Fruit fly (Drosophila melanogaster) whole organism, embryonic: ENCODE results near the gene mRpL4.
A peak's percentile ranks its signal among the peaks of the same experiment; 100 is the strongest.

ENCODE experiments used
- Blimp-1 ChIP-seq: fragments of 200-800 bp; sonication (Bioruptor generic); optimal IDR thresholded peaks from 3 replicates; lab custom pipeline; 2018; ENCODE audit warnings: missing biosample characterization, missing genetic modification characterization, mild to moderate bottlenecking, moderate library complexity, missing genetic modification reagents
- CG10147 ChIP-seq: fragments of 200-800 bp; sonication (Bioruptor generic); optimal IDR thresholded peaks from 2 replicates; lab custom pipeline; 2019; ENCODE audit warnings: missing biosample characterization, mild to moderate bottlenecking, missing genetic modification characterization, moderate library complexity
- CG10654 ChIP-seq: fragments of 200-800 bp; sonication (Bioruptor generic); optimal IDR thresholded peaks from 2 replicates; lab custom pipeline; 2016; ENCODE audit warnings: missing biosample characterization, missing genetic modification characterization
- CG11398 ChIP-seq: fragments of 200-800 bp; sonication (Bioruptor generic); optimal IDR thresholded peaks from 2 replicates; lab custom pipeline; 2016; ENCODE audit warnings: missing biosample characterization, missing genetic modification characterization
- CG11695 ChIP-seq: fragments of 200-800 bp; sonication (Bioruptor generic); IDR thresholded peaks from 3 replicates; pipeline ENCODE4 v1.3.6; 2022; ENCODE audit warnings: missing biosample characterization, missing genetic modification characterization
- CG12299 ChIP-seq: fragments of 200-800 bp; sonication (Bioruptor generic); optimal IDR thresholded peaks from 2 replicates; lab custom pipeline; 2018; ENCODE audit warnings: missing biosample characterization, mild to moderate bottlenecking, missing genetic modification characterization
- CG12659 ChIP-seq: fragments of 200-800 bp; sonication (Bioruptor generic); optimal IDR thresholded peaks from 3 replicates; lab custom pipeline; 2017; ENCODE audit warnings: mild to moderate bottlenecking, missing biosample characterization, missing genetic modification reagents, missing genetic modification characterization
- CG13894 ChIP-seq: fragments of 200-800 bp; sonication (Bioruptor generic); optimal IDR thresholded peaks from 3 replicates; lab custom pipeline; 2018; ENCODE audit warnings: missing biosample characterization, mild to moderate bottlenecking, missing genetic modification characterization, moderate library complexity
- CG17328 ChIP-seq: fragments of 200-800 bp; sonication (Bioruptor generic); IDR thresholded peaks from 2 replicates; pipeline ENCODE4 v1.3.6; 2022; ENCODE audit warnings: missing biosample characterization, missing genetic modification characterization
- CG17359 ChIP-seq: fragments of 200-800 bp; sonication (Bioruptor generic); optimal IDR thresholded peaks from 3 replicates; lab custom pipeline; 2018; ENCODE audit warnings: missing biosample characterization, mild to moderate bottlenecking, missing genetic modification characterization, moderate library complexity
- CG2129 ChIP-seq: fragments of 200-800 bp; sonication (Bioruptor generic); IDR thresholded peaks from 2 replicates; pipeline ENCODE4 v1.3.6; 2022; ENCODE audit warnings: missing biosample characterization, missing genetic modification characterization; ENCODE audit not compliant: partially characterized antibody
- CG30431 ChIP-seq: fragments of 200-800 bp; sonication (Bioruptor generic); optimal IDR thresholded peaks from 2 replicates; lab custom pipeline; 2017; ENCODE audit warnings: missing biosample characterization, missing genetic modification characterization
- CG31224 ChIP-seq: fragments of 200-800 bp; sonication (Bioruptor generic); IDR thresholded peaks from 2 replicates; pipeline ENCODE4 v1.3.6; 2022; ENCODE audit warnings: missing biosample characterization, missing genetic modification characterization
- CG4424 ChIP-seq: fragments of 200-800 bp; sonication (Bioruptor generic); optimal IDR thresholded peaks from 3 replicates; lab custom pipeline; 2016; ENCODE audit warnings: missing biosample characterization, missing genetic modification characterization
- CG6175 ChIP-seq: fragments of 200-800 bp; sonication (Bioruptor generic); IDR thresholded peaks from 3 replicates; pipeline ENCODE4 v1.3.6; 2022; ENCODE audit warnings: missing biosample characterization, missing genetic modification characterization
- CG6683 ChIP-seq: fragments of 200-800 bp; sonication (Bioruptor generic); optimal IDR thresholded peaks from 2 replicates; lab custom pipeline; 2017; ENCODE audit warnings: missing biosample characterization, mild to moderate bottlenecking, missing genetic modification characterization, missing genetic modification reagents
- CG8089 ChIP-seq: fragments of 200-800 bp; sonication (Bioruptor generic); optimal IDR thresholded peaks from 3 replicates; lab custom pipeline; 2016; ENCODE audit warnings: missing biosample characterization, missing genetic modification characterization
- D19A ChIP-seq: fragments of 200-800 bp; optimal IDR thresholded peaks from 3 replicates; lab custom pipeline; 2019; ENCODE audit warnings: missing biosample characterization, mild to moderate bottlenecking, missing genetic modification characterization, moderate library complexity
- Dfd ChIP-seq, 2 experiments: fragments of >200 bp; optimal IDR thresholded peaks; 2 replicates each; lab custom pipeline; 2017; ENCODE audit warnings: missing biosample characterization in 2 of 2, missing genetic modification characterization in 2 of 2
- Hand ChIP-seq: fragments of 200-800 bp; sonication (Bioruptor generic); optimal IDR thresholded peaks from 2 replicates; lab custom pipeline; 2017; ENCODE audit warnings: mild to moderate bottlenecking, missing biosample characterization, missing genetic modification reagents, missing genetic modification characterization
- HmgD ChIP-seq: fragments of 200-800 bp; sonication (Bioruptor generic); optimal IDR thresholded peaks from 3 replicates; lab custom pipeline; 2016; ENCODE audit warnings: missing biosample characterization, missing genetic modification characterization
- Max ChIP-seq: fragments of 200-800 bp; sonication (Bioruptor generic); optimal IDR thresholded peaks from 2 replicates; lab custom pipeline; 2016; ENCODE audit warnings: missing biosample characterization, mild to moderate bottlenecking, missing genetic modification characterization
- Mes4 ChIP-seq: fragments of 200-800 bp; sonication (Bioruptor generic); optimal IDR thresholded peaks from 2 replicates; lab custom pipeline; 2016; ENCODE audit warnings: missing biosample characterization, missing genetic modification characterization
- Myb ChIP-seq: fragments of 200-800 bp; sonication (Bioruptor generic); optimal IDR thresholded peaks from 2 replicates; lab custom pipeline; 2016; ENCODE audit warnings: missing biosample characterization, missing genetic modification characterization
- NFAT ChIP-seq: fragments of 200-800 bp; sonication (Bioruptor generic); IDR thresholded peaks from 2 replicates; pipeline ENCODE4 v1.3.6; 2022; ENCODE audit warnings: missing biosample characterization, missing genetic modification characterization
- Nf-YA ChIP-seq: fragments of 200-800 bp; sonication (Bioruptor generic); IDR thresholded peaks from 2 replicates; pipeline ENCODE4 v1.3.6; 2022; ENCODE audit warnings: missing biosample characterization, missing genetic modification characterization
- Side ChIP-seq: fragments of 200-800 bp; sonication (Bioruptor generic); optimal IDR thresholded peaks from 2 replicates; lab custom pipeline; 2016; ENCODE audit warnings: missing biosample characterization, missing genetic modification characterization
- Sox100B ChIP-seq: fragments of 200-800 bp; sonication (Bioruptor generic); optimal IDR thresholded peaks from 3 replicates; lab custom pipeline; 2018; ENCODE audit warnings: missing biosample characterization, mild to moderate bottlenecking, missing genetic modification characterization
- Sox102F ChIP-seq: fragments of 200-800 bp; sonication (Bioruptor generic); optimal IDR thresholded peaks from 2 replicates; lab custom pipeline; 2018; ENCODE audit warnings: missing biosample characterization, mild to moderate bottlenecking, missing genetic modification characterization, moderate library complexity
- ara ChIP-seq: fragments of 200-800 bp; sonication (Bioruptor generic); IDR thresholded peaks from 2 replicates; pipeline ENCODE4 v1.3.6; 2022; ENCODE audit warnings: missing biosample characterization, missing genetic modification characterization
- ash1 ChIP-seq: fragments of 200-800 bp; sonication (Bioruptor generic); optimal IDR thresholded peaks from 2 replicates; lab custom pipeline; 2018; ENCODE audit warnings: missing biosample characterization, mild to moderate bottlenecking, missing genetic modification characterization
- ato ChIP-seq: fragments of 200-800 bp; sonication (Bioruptor generic); IDR thresholded peaks from 2 replicates; pipeline ENCODE4 v1.3.6; 2022; ENCODE audit warnings: missing biosample characterization, missing genetic modification characterization; ENCODE audit not compliant: partially characterized antibody
- bsh ChIP-seq, 2 experiments: fragments of 200-800 bp; sonication (Bioruptor generic); optimal IDR thresholded peaks; 2 replicates each; lab custom pipeline; 2017 to 2018; ENCODE audit warnings: mild to moderate bottlenecking in 2 of 2, missing biosample characterization in 2 of 2, missing genetic modification characterization in 2 of 2, moderate library complexity in 1 of 2
- dmrt99B ChIP-seq: fragments of 200-800 bp; sonication (Bioruptor generic); optimal IDR thresholded peaks from 2 replicates; lab custom pipeline; 2018; ENCODE audit warnings: missing biosample characterization, mild to moderate bottlenecking, missing genetic modification characterization, moderate library complexity
- dpn ChIP-seq, 2 experiments: fragments of 200-800 bp; sonication (Bioruptor generic); optimal IDR thresholded peaks; 3 replicates each; lab custom pipeline; 2016; ENCODE audit warnings: missing biosample characterization in 2 of 2, missing genetic modification characterization in 2 of 2
- ewg ChIP-seq: fragments of 200-800 bp; sonication (Bioruptor generic); optimal IDR thresholded peaks from 3 replicates; lab custom pipeline; 2017; ENCODE audit warnings: mild to moderate bottlenecking, missing biosample characterization, missing genetic modification reagents, missing genetic modification characterization
- hth ChIP-seq: fragments of >200 bp; optimal IDR thresholded peaks from 2 replicates; lab custom pipeline; 2017; ENCODE audit warnings: inconsistent platforms
- kah ChIP-seq: fragments of 200-800 bp; sonication (Bioruptor generic); optimal IDR thresholded peaks from 2 replicates; lab custom pipeline; 2018; ENCODE audit warnings: missing biosample characterization, mild to moderate bottlenecking, missing genetic modification characterization
- luna ChIP-seq: fragments of 200-800 bp; sonication (Bioruptor generic); optimal IDR thresholded peaks from 2 replicates; lab custom pipeline; 2016; ENCODE audit warnings: missing biosample characterization, missing genetic modification characterization
- maf-S ChIP-seq: fragments of 200-800 bp; sonication (Bioruptor generic); optimal IDR thresholded peaks from 2 replicates; lab custom pipeline; 2016; ENCODE audit warnings: missing biosample characterization, missing genetic modification characterization
- mld ChIP-seq: fragments of 200-800 bp; sonication (Bioruptor generic); IDR thresholded peaks from 3 replicates; pipeline ENCODE4 v1.3.6; 2022; ENCODE audit warnings: missing biosample characterization, missing genetic modification characterization; ENCODE audit not compliant: partially characterized antibody
- onecut ChIP-seq: fragments of 200-800 bp; sonication (Bioruptor generic); IDR thresholded peaks from 2 replicates; pipeline ENCODE4 v1.3.6; 2022; ENCODE audit warnings: missing biosample characterization, missing genetic modification characterization
- pzg ChIP-seq: fragments of 200-800 bp; sonication (Bioruptor generic); optimal IDR thresholded peaks from 3 replicates; lab custom pipeline; 2018; ENCODE audit warnings: missing biosample characterization, mild to moderate bottlenecking, missing genetic modification characterization, moderate library complexity
- seq ChIP-seq: fragments of 200-800 bp; sonication (Bioruptor generic); IDR thresholded peaks from 2 replicates; pipeline ENCODE4 v1.3.6; 2022; ENCODE audit warnings: missing biosample characterization, missing genetic modification characterization
- slou ChIP-seq: fragments of 200-800 bp; sonication (Bioruptor generic); optimal IDR thresholded peaks from 3 replicates; lab custom pipeline; 2016; ENCODE audit warnings: missing biosample characterization, missing genetic modification characterization
- sob ChIP-seq: fragments of 200-800 bp; sonication (Bioruptor generic); IDR thresholded peaks from 2 replicates; pipeline ENCODE4 v1.3.6; 2022; ENCODE audit warnings: missing biosample characterization, missing genetic modification characterization
- tna ChIP-seq: fragments of 200-800 bp; sonication (Bioruptor generic); IDR thresholded peaks from 2 replicates; pipeline ENCODE4 v1.3.6; 2022; ENCODE audit warnings: missing biosample characterization, missing genetic modification characterization; ENCODE audit not compliant: partially characterized antibody
- unpg ChIP-seq: fragments of 200-800 bp; sonication (Bioruptor generic); optimal IDR thresholded peaks from 3 replicates; lab custom pipeline; 2018; ENCODE audit warnings: missing biosample characterization, mild to moderate bottlenecking, missing genetic modification characterization, moderate library complexity
- wor ChIP-seq: fragments of 200-800 bp; sonication (Bioruptor generic); IDR thresholded peaks from 2 replicates; pipeline ENCODE4 v1.3.6; 2022; ENCODE audit warnings: missing biosample characterization, missing genetic modification characterization

The mRpL4 gene

dm6 chr2L:16317777-16318610 lies 10.9 kb downstream of the mRpL4 start (continued):
- no peak for TF ChIP-seq D19A (tag; lab: Kevin White, UChicago)
- TF ChIP-seq Myb = peak; percentile 13
- peak; percentile 47 for TF ChIP-seq onecut (GFP tag; lab: Robert Waterston, UW)
- TF ChIP-seq CG31224 (GFP tag; lab: Robert Waterston, UW) = no peak
- no peak for TF ChIP-seq CG2129 (GFP tag; lab: Robert Waterston, UW)
- no peak for TF ChIP-seq CG6683 (GFP tag; lab: Kevin White, UChicago)
- peak; percentile 67 for TF ChIP-seq CG12299 (tag; lab: Kevin White, UChicago)
- TF ChIP-seq kah = peak; percentile 2
- 0 out of 2 replicates have a peak, but pooled peaks have one; percentile 34 for TF ChIP-seq NFAT (GFP tag; lab: Robert Waterston, UW)
- no peak for TF ChIP-seq Sox102F (GFP tag; lab: Kevin White, UChicago)
- peak; percentile 52; the same call in 2 of the 3 replicates for TF ChIP-seq CG11695
- no peak for TF ChIP-seq HmgD (GFP tag; lab: Kevin White, UChicago)
- peak; percentile 38; the same call in 1 of the 2 replicates for TF ChIP-seq sob
- TF ChIP-seq Hand = no peak
- peak; percentile 37 for TF ChIP-seq dmrt99B (tag; lab: Kevin White, UChicago)
- no peak for TF ChIP-seq CG30431 (GFP tag; lab: Kevin White, UChicago)
- peak; percentile 9 for TF ChIP-seq Mes4 (GFP tag; lab: Kevin White, UChicago)
- no peak for TF ChIP-seq ato
- TF ChIP-seq CG11398 (GFP tag; lab: Kevin White, UChicago) = peak; percentile 47
- peak; percentile 41 for TF ChIP-seq CG10147
- no peak for TF ChIP-seq CG6175 (GFP tag; lab: Robert Waterston, UW)
- TF ChIP-seq ash1 (GFP tag; lab: Kevin White, UChicago) = no peak
- no peak for TF ChIP-seq pzg (GFP tag; lab: Kevin White, UChicago)
- TF ChIP-seq hth = no peak
- TF ChIP-seq CG12659 (GFP tag; lab: Kevin White, UChicago) = peak; percentile 51
- TF ChIP-seq CG4424 (GFP tag; lab: Kevin White, UChicago) = no peak
- TF ChIP-seq CG8089 (GFP tag; lab: Kevin White, UChicago) = peak; percentile 8
- TF ChIP-seq luna (GFP tag; lab: Kevin White, UChicago) = peak; percentile 28
- peak; percentile 4 for TF ChIP-seq CG13894 (tag; lab: Kevin White, UChicago)
- peak; percentile 36; the same call in 1 of the 2 replicates for TF ChIP-seq Nf-YA (GFP tag; lab: Robert Waterston, UW)
- peak; percentile 50 for TF ChIP-seq Side
- TF ChIP-seq Dfd (GFP tag; optimal IDR thresholded peaks at IDR 0.05; lab: Kevin White, UChicago) = no peak
- peak; percentile 22 for TF ChIP-seq ewg (GFP tag; lab: Kevin White, UChicago)
- TF ChIP-seq unpg (GFP tag; lab: Kevin White, UChicago) = peak; percentile 50
- TF ChIP-seq CG17359 (tag; lab: Kevin White, UChicago) = peak; percentile 52
- peak; percentile 12 for TF ChIP-seq maf-S
- no peak for TF ChIP-seq Max (GFP tag; lab: Kevin White, UChicago)
- TF ChIP-seq mld (GFP tag; lab: Robert Waterston, UW) = no peak
- TF ChIP-seq seq (GFP tag; lab: Robert Waterston, UW) = peak; percentile 56; the same call in 1 of the 2 replicates
- TF ChIP-seq slou (GFP tag; lab: Kevin White, UChicago) = no peak
- peak; percentile 43 for TF ChIP-seq CG10654 (GFP tag; lab: Kevin White, UChicago)
- TF ChIP-seq tna (GFP tag; lab: Robert Waterston, UW) = no peak
- no peak for TF ChIP-seq wor
- no peak for TF ChIP-seq ara (GFP tag; lab: Robert Waterston, UW)
- TF ChIP-seq CG17328 (GFP tag; lab: Robert Waterston, UW) = no peak
- TF ChIP-seq Blimp-1 (GFP tag; lab: Kevin White, UChicago) = no peak
- peak in 1 of 2 experiments; percentile 52 for TF ChIP-seq bsh (GFP tag; optimal IDR thresholded peaks at IDR 0.05; lab: Kevin White, UChicago)
- TF ChIP-seq dpn (GFP tag; optimal IDR thresholded peaks at IDR 0.05; lab: Kevin White, UChicago) = peak; percentile 19 to 39
- peak; percentile 45 for TF ChIP-seq Sox100B (GFP tag; lab: Kevin White, UChicago)
